Worm (Caenorhabditis elegans) whole organism, L2 larva: ENCODE data around the gene srlf-4.
"Not testable (repeated sequence)": the region's sequence is repeated elsewhere in the genome, so short reads cannot be mapped to it uniquely, and the experiment has no call there.

Experiments used
- R02D3.7 ChIP-seq: fragments of 150-350 bp; optimal IDR thresholded peaks from 2 replicates; lab custom pipeline; 2014; ENCODE audit warnings: missing biosample characterization, missing genetic modification characterization
- ZK546.5 ChIP-seq: sonication (generic microtip); optimal IDR thresholded peaks from 2 replicates; lab custom pipeline; 2017; ENCODE audit warnings: missing biosample characterization, missing genetic modification characterization
- alr-1 ChIP-seq: fragments of 150-350 bp; optimal IDR thresholded peaks from 2 replicates; lab custom pipeline; 2014; ENCODE audit warnings: missing biosample characterization, missing genetic modification characterization
- aly-2 ChIP-seq: fragments of 150-350 bp; optimal IDR thresholded peaks from 2 replicates; lab custom pipeline; 2014; ENCODE audit warnings: missing biosample characterization, missing genetic modification characterization
- ama-1 ChIP-seq: fragments of 150-350 bp; optimal IDR thresholded peaks from 2 replicates; lab custom pipeline; 2018; ENCODE audit warnings: inconsistent platforms
- ceh-16 ChIP-seq: fragments of 150-350 bp; optimal IDR thresholded peaks from 2 replicates; lab custom pipeline; 2014; ENCODE audit warnings: missing biosample characterization, missing genetic modification characterization
- ceh-82 ChIP-seq: fragments of 150-350 bp; optimal IDR thresholded peaks from 2 replicates; lab custom pipeline; 2014; ENCODE audit warnings: missing biosample characterization, missing genetic modification characterization
- crh-2 ChIP-seq: sonication (generic microtip); optimal IDR thresholded peaks from 2 replicates; lab custom pipeline; 2017; ENCODE audit warnings: missing biosample characterization, missing genetic modification characterization
- elt-3 ChIP-seq: sonication (generic microtip); optimal IDR thresholded peaks from 2 replicates; lab custom pipeline; 2017; ENCODE audit warnings: missing biosample characterization, missing genetic modification characterization
- fos-1 ChIP-seq: fragments of 150-350 bp; optimal IDR thresholded peaks from 2 replicates; lab custom pipeline; 2014; ENCODE audit warnings: missing biosample characterization, missing genetic modification characterization
- gmeb-1 ChIP-seq: fragments of 150-350 bp; optimal IDR thresholded peaks from 2 replicates; lab custom pipeline; 2014; ENCODE audit warnings: missing biosample characterization, missing genetic modification characterization
- lin-39 ChIP-seq: fragments of 150-350 bp; optimal IDR thresholded peaks from 2 replicates; lab custom pipeline; 2014; ENCODE audit warnings: missing biosample characterization, missing genetic modification reagents, missing genetic modification characterization
- mdl-1 ChIP-seq, 2 experiments: fragments of 150-350 bp in 1 of 2; sonication (generic microtip) in 1 of 2; optimal IDR thresholded peaks; 2 replicates each; lab custom pipeline; 2017; ENCODE audit warnings: missing biosample characterization in 2 of 2, missing genetic modification characterization in 2 of 2
- nhr-11 ChIP-seq: fragments of 150-350 bp; optimal IDR thresholded peaks from 2 replicates; lab custom pipeline; 2014; ENCODE audit warnings: missing biosample characterization, missing genetic modification characterization
- nhr-21 ChIP-seq: fragments of 150-350 bp; optimal IDR thresholded peaks from 2 replicates; lab custom pipeline; 2014; ENCODE audit warnings: missing biosample characterization, missing genetic modification characterization
- nhr-23 ChIP-seq: fragments of 150-350 bp; optimal IDR thresholded peaks from 2 replicates; lab custom pipeline; 2014; ENCODE audit warnings: missing biosample characterization, missing genetic modification reagents, missing genetic modification characterization
- nhr-6 ChIP-seq: fragments of 150-350 bp; optimal IDR thresholded peaks from 2 replicates; lab custom pipeline; 2014; ENCODE audit warnings: missing biosample characterization, missing genetic modification characterization
- nhr-77 ChIP-seq: fragments of 150-350 bp; optimal IDR thresholded peaks from 2 replicates; lab custom pipeline; 2014; ENCODE audit warnings: missing biosample characterization, missing genetic modification characterization
- peb-1 ChIP-seq: fragments of 150-350 bp; optimal IDR thresholded peaks from 2 replicates; lab custom pipeline; 2014; ENCODE audit warnings: missing biosample characterization, missing genetic modification characterization
- sma-9 ChIP-seq, 2 experiments: fragments of 150-350 bp in 1 of 2; sonication (generic microtip) in 1 of 2; optimal IDR thresholded peaks; 2 replicates each; lab custom pipeline; 2014 to 2016; ENCODE audit warnings: missing genetic modification characterization in 2 of 2, mild to moderate bottlenecking in 1 of 2, missing biosample characterization in 1 of 2, missing compliant biosample characterization in 1 of 2, missing genetic modification reagents in 1 of 2, moderate library complexity in 1 of 2
- snpc-4 ChIP-seq: fragments of 150-350 bp; optimal IDR thresholded peaks from 2 replicates; lab custom pipeline; 2014; ENCODE audit warnings: missing biosample characterization, missing genetic modification characterization
- unc-39 ChIP-seq: fragments of 150-350 bp; optimal IDR thresholded peaks from 2 replicates; lab custom pipeline; 2014; ENCODE audit warnings: missing biosample characterization, missing genetic modification characterization
- unc-55 ChIP-seq: fragments of 150-350 bp; sonication (generic microtip); optimal IDR thresholded peaks from 3 replicates; lab custom pipeline; 2014; ENCODE audit warnings: missing biosample characterization, missing genetic modification reagents, missing genetic modification characterization
- unc-62 ChIP-seq: fragments of 150-350 bp; optimal IDR thresholded peaks from 2 replicates; lab custom pipeline; 2014; ENCODE audit warnings: missing biosample characterization, missing genetic modification reagents, missing genetic modification characterization
- zag-1 ChIP-seq: fragments of 150-350 bp; optimal IDR thresholded peaks from 2 replicates; lab custom pipeline; 2014; ENCODE audit warnings: missing biosample characterization, missing genetic modification characterization
- ztf-1 ChIP-seq: fragments of 200-800 bp; sonication (Bioruptor generic); conservative IDR thresholded peaks from 2 replicates; pipeline ENCODE4 v1.3.6; 2022; ENCODE audit warnings: missing genetic modification characterization, missing compliant biosample characterization
- ztf-4 ChIP-seq: fragments of 150-350 bp; optimal IDR thresholded peaks from 2 replicates; lab custom pipeline; 2014; ENCODE audit warnings: missing biosample characterization, missing genetic modification characterization

The srlf-4 gene

DNA sequence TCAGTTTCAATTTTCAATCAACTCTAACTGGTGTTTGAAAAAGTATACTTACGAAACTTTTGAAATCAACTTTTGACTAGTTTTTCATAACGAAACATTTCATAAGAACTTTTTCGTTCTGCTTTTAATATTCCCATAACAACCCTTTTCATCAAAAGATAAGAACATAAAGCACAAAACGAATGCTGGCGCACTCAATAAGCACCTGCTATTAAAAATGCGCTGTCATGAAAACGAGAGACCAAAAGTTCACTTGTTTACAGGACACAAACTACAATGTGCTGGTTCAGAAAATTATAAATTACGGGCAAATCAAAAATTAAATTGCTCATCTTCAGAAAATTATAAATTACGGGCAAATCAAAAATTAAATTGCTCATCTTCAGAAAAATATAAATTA lies 33.2 kb downstream of the srlf-4 start:
- peak; percentile 45 for TF ChIP-seq fos-1 (tag; lab: Kevin White, UChicago)
- TF ChIP-seq sma-9 (GFP tag; optimal IDR thresholded peaks at IDR 0.05; lab: Kevin White, UChicago): peak; percentile 89
- TF ChIP-seq sma-9 (tag; optimal IDR thresholded peaks at IDR 0.05; lab: Kevin White, UChicago): no peak
- no peak for TF ChIP-seq mdl-1 (tag; optimal IDR thresholded peaks at IDR 0.05; lab: Kevin White, UChicago)
- TF ChIP-seq, all 48 proteins: peak for 2

DNA sequence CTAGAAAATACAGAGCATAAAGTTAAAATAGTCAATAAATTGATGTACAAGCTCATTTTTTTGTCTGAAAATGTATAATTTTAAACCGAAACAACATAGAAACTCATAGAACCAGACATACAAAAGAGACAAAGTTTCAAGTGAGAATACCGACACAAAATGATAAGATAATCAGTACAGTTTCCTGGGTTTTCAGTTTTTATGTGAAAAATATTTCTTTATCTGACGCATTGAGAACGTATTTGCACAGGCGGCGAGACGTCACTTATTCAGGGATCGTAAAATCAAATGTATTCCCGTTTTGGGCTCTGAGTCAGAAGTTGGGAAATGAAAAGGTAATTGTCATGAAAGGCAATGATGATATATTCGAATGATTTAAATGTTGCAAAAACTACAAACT lies 33.8 kb downstream of the srlf-4 start, which contains the start of gene K08D8.6:
TSS of gene K08D8.6 (minus strand) at position 64 of the 400 bp plus-strand sequence.
- no peak for TF ChIP-seq elt-3 (tag; lab: Kevin White, UChicago)
- no peak for TF ChIP-seq unc-62
- TF ChIP-seq fos-1 (tag; lab: Kevin White, UChicago): peak; percentile 96
- TF ChIP-seq ceh-82 (tag; lab: Kevin White, UChicago): no peak
- peak; percentile 70 for TF ChIP-seq sma-9 (GFP tag; optimal IDR thresholded peaks at IDR 0.05; lab: Kevin White, UChicago)
- no peak for TF ChIP-seq sma-9 (tag; optimal IDR thresholded peaks at IDR 0.05; lab: Kevin White, UChicago)
- peak; percentile 15 for TF ChIP-seq gmeb-1
- TF ChIP-seq, all 48 proteins: peak for 3

DNA sequence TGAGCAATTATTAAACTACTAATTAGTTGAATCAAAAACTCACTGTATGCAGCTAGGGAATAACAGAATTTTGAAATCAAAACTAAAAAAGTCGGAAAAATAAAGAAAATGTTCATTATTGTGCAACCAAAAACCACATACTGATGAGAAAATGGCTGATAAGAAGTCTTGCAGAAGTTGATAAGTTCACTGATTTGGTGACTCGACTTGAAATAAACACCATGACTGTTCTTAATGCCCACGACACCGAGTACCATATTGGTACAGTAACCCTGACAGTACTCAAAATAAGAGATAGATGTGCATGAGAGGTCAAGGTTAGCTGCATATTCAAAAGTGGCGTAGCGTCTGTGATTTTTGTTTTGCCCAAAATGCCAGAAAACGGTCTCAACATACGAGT lies 38.2 kb downstream of the srlf-4 start:
- peak; percentile 67 for TF ChIP-seq fos-1 (tag; lab: Kevin White, UChicago)
- TF ChIP-seq ztf-1 (GFP tag; lab: Robert Waterston, UW): no peak
- TF ChIP-seq, all 48 proteins: peak for 1

- TF ChIP-seq nhr-77 (tag; lab: Kevin White, UChicago): no peak
- no peak for TF ChIP-seq alr-1 (tag; lab: Kevin White, UChicago)
- TF ChIP-seq ceh-16: no peak
- TF ChIP-seq R02D3.7 (tag; lab: Kevin White, UChicago): no peak
- TF ChIP-seq ztf-4 (tag; lab: Kevin White, UChicago): no peak
- no peak for TF ChIP-seq unc-39 (tag; lab: Kevin White, UChicago)
- no peak for TF ChIP-seq ama-1 (lab: Kevin White, UChicago)
- TF ChIP-seq aly-2 (tag; lab: Kevin White, UChicago): no peak
Measured at ce11 chrIV:12883190-12883589, 41.0 kb downstream of the srlf-4 start, which contains the start of gene ZK896.4. Gene ZK896.4, minus strand, starts transcription at chrIV:12883290.

ce11 chrIV:12879557-12879956 lies 44.7 kb downstream of the srlf-4 start, which contains the start of gene ZK896.5:
Gene ZK896.5, minus strand, starts transcription at chrIV:12879645.
- no peak for TF ChIP-seq nhr-23 (tag; lab: Kevin White, UChicago)
- TF ChIP-seq snpc-4: no peak
- no peak for TF ChIP-seq unc-39 (tag; lab: Kevin White, UChicago)
- no peak for TF ChIP-seq peb-1 (tag; lab: Kevin White, UChicago)
- peak; percentile 18 for TF ChIP-seq crh-2 (tag; lab: Kevin White, UChicago)
- TF ChIP-seq ZK546.5 (tag; lab: Kevin White, UChicago): no peak
- peak; percentile 88 for TF ChIP-seq fos-1 (tag; lab: Kevin White, UChicago)
- TF ChIP-seq sma-9 (GFP tag; optimal IDR thresholded peaks at IDR 0.05; lab: Kevin White, UChicago): peak; percentile 84
- TF ChIP-seq sma-9 (tag; optimal IDR thresholded peaks at IDR 0.05; lab: Kevin White, UChicago): no peak
- no peak for TF ChIP-seq ztf-1 (GFP tag; lab: Robert Waterston, UW)
- no peak for TF ChIP-seq lin-39
- TF ChIP-seq nhr-21: no peak
- no peak for TF ChIP-seq unc-62

DNA sequence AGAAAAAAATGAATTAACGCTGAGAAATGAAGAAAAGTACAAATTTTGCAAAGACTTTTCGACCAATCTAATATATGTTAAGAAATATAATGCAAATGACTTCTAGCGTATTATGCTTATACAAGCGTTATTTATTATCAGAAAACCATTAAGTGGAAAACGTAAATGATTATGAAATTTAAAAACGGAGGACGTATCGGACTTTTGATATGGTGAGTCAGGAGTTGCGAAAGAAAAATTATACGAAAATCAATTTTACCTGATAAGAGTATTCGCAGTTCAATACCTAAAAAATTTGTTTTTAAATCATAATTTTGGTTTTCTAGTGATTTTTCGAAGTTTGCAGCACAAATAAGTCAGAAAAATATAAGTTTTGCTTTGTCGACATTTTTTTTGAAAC lies 47.7 kb downstream of the srlf-4 start:
- TF ChIP-seq nhr-6 (tag; lab: Kevin White, UChicago): no peak
- no peak for TF ChIP-seq nhr-11 (tag; lab: Kevin White, UChicago)
- peak; percentile 85 for TF ChIP-seq fos-1 (tag; lab: Kevin White, UChicago)
- TF ChIP-seq R02D3.7 (tag; lab: Kevin White, UChicago): no peak
- peak; percentile 31 for TF ChIP-seq sma-9 (GFP tag; optimal IDR thresholded peaks at IDR 0.05; lab: Kevin White, UChicago)
- no peak for TF ChIP-seq sma-9 (tag; optimal IDR thresholded peaks at IDR 0.05; lab: Kevin White, UChicago)
- TF ChIP-seq peb-1 (tag; lab: Kevin White, UChicago): no peak
- no peak for TF ChIP-seq gmeb-1

ce11 chrIV:12875260-12875659 lies 49.0 kb downstream of the srlf-4 start, which contains the start of gene ZK896.1:
Gene ZK896.1, minus strand, starts transcription at chrIV:12875360.
- not testable (repeated sequence) for TF ChIP-seq snpc-4; unc-55 (GFP tag; lab: Kevin White, UChicago); zag-1 (tag; lab: Kevin White, UChicago)
